Fruit fly (Drosophila melanogaster): ENCODE data around the gene CG18585.

The CG18585 gene

DNA sequence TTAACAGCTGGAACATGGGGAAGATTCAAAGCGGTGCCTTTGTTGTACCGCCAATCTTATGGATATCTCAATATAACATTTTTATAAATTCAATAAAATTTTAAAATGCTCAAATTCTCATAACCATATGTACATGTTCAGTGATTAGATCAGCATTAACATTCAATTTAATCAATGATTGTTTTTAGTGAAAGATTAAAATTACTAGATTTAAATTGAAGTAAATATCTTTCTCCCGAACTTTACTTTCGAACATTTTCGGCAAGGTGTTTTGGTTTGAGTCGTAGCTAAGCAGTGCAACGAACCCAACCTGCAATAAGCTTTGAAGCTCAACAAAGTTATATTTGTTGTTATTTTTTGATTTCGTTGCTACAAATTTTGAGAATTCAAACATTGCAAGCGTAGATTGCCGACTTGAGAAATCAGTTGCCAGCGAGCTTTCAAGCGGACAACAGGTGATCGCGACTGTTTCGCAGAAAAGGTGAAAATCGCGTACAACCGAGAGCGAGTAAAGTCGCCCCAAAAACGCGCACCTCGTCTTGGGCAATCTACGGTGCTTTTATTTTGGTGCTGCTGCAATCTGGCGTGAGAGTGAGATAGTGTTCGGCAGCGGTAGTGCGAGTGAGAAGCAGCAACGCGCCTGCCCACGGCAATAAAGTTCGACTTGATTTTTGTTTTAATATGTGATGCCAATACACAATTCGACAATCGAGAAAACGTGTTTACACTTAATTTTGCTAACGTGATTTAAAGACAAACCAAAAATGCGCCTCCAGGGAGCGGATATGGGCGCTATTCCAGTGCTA lies 11.7 kb upstream of the CG18585 start, which contains the start of gene Tep3 (continued):
- no peak for TF ChIP-seq abd-A (tag; optimal IDR thresholded peaks at IDR 0.05)
- TF ChIP-seq CG2202 (tag; optimal IDR thresholded peaks at IDR 0.05): no peak
- no peak for TF ChIP-seq Neu2 (GFP tag; optimal IDR thresholded peaks at IDR 0.05; ENCODE audit: borderline replicate concordance)
- no peak for TF ChIP-seq CG16863 (GFP tag; optimal IDR thresholded peaks at IDR 0.05)
- no peak for TF ChIP-seq CG18011 (GFP tag; optimal IDR thresholded peaks at IDR 0.05)
- TF ChIP-seq eve (GFP tag; optimal IDR thresholded peaks at IDR 0.05): no peak
- no peak for TF ChIP-seq CG4404 (GFP tag; IDR thresholded peaks at IDR 0.05)
- TF ChIP-seq lov (optimal IDR thresholded peaks at IDR 0.05): no peak
- no peak for TF ChIP-seq lov (GFP tag; IDR thresholded peaks at IDR 0.05)
- TF ChIP-seq HLH3B (GFP tag; IDR thresholded peaks at IDR 0.05): peak; percentile 19; the same call in 1 of the 2 replicates
- TF ChIP-seq CG2712 (tag; optimal IDR thresholded peaks at IDR 0.05): no peak
- no peak for TF ChIP-seq Stat92E (GFP tag; optimal IDR thresholded peaks at IDR 0.05)
- no peak for TF ChIP-seq Six4 (GFP tag; optimal IDR thresholded peaks at IDR 0.05)
- TF ChIP-seq HLH4C (GFP tag; IDR thresholded peaks at IDR 0.05; ENCODE audit: partially characterized antibody): no peak
- no peak for TF ChIP-seq CG6272 (GFP tag; IDR thresholded peaks at IDR 0.05)
- TF ChIP-seq Asciz (GFP tag; optimal IDR thresholded peaks at IDR 0.05): no peak
- TF ChIP-seq ato (GFP tag; IDR thresholded peaks at IDR 0.05; ENCODE audit: partially characterized antibody): no peak
- no peak for TF ChIP-seq CG14710 (tag; optimal IDR thresholded peaks at IDR 0.05)
- TF ChIP-seq ERR (GFP tag; optimal IDR thresholded peaks at IDR 0.05): peak; percentile 33
- no peak for TF ChIP-seq cas (GFP tag; IDR thresholded peaks at IDR 0.05)
- peak; percentile 50 for TF ChIP-seq oc (tag; optimal IDR thresholded peaks at IDR 0.05)
- peak; percentile 41 for TF ChIP-seq bcd (GFP tag; optimal IDR thresholded peaks at IDR 0.05)
- TF ChIP-seq onecut (GFP tag; IDR thresholded peaks at IDR 0.05): no peak
- TF ChIP-seq CG8089 (GFP tag; optimal IDR thresholded peaks at IDR 0.05): no peak
- 0 out of 3 replicates have a peak, but pooled peaks have one; percentile 9 for TF ChIP-seq so (GFP tag; IDR thresholded peaks at IDR 0.05)
- TF ChIP-seq jing (GFP tag; optimal IDR thresholded peaks at IDR 0.05): no peak
- TF ChIP-seq CG13287 (GFP tag; IDR thresholded peaks at IDR 0.05; ENCODE audit: partially characterized antibody): peak; percentile 31; the same call in 1 of the 2 replicates
- TF ChIP-seq sd (tag; optimal IDR thresholded peaks at IDR 0.05): peak; percentile 31
- no peak; the same call in 2 of the 3 replicates for TF ChIP-seq CG11695 (GFP tag; IDR thresholded peaks at IDR 0.05)
- no peak for TF ChIP-seq nom (GFP tag; optimal IDR thresholded peaks at IDR 0.05)
- no peak for TF ChIP-seq Doc2 (GFP tag; IDR thresholded peaks at IDR 0.05)
- no peak for TF ChIP-seq CG16779 (GFP tag; IDR thresholded peaks at IDR 0.05)
- TF ChIP-seq CG6683 (GFP tag; optimal IDR thresholded peaks at IDR 0.05): no peak
- TF ChIP-seq btn (GFP tag; optimal IDR thresholded peaks at IDR 0.05): no peak
- peak; percentile 99 for TF ChIP-seq CG8359 (GFP tag; optimal IDR thresholded peaks at IDR 0.05; ENCODE audit: borderline replicate concordance)
- no peak for TF ChIP-seq CG7928 (GFP tag; optimal IDR thresholded peaks at IDR 0.05)
- no peak for TF ChIP-seq CG14965 (GFP tag; optimal IDR thresholded peaks at IDR 0.05; ENCODE audit: borderline replicate concordance)
- TF ChIP-seq ham (GFP tag; IDR thresholded peaks at IDR 0.05): no peak
- TF ChIP-seq cwo (GFP tag; optimal IDR thresholded peaks at IDR 0.05): no peak
- peak; percentile 61 for TF ChIP-seq CTCF (GFP tag; optimal IDR thresholded peaks at IDR 0.05)
- no peak for TF ChIP-seq mld (GFP tag; IDR thresholded peaks at IDR 0.05; ENCODE audit: partially characterized antibody)
- TF ChIP-seq Hr51 (GFP tag; optimal IDR thresholded peaks at IDR 0.05): no peak
- peak; percentile 57 for TF ChIP-seq CG13894 (tag; optimal IDR thresholded peaks at IDR 0.05)
- TF ChIP-seq CkIIα-i1 (GFP tag; IDR thresholded peaks at IDR 0.05): no peak
- peak; percentile 56 for TF ChIP-seq mam (GFP tag; optimal IDR thresholded peaks at IDR 0.05)
- TF ChIP-seq kah (GFP tag; optimal IDR thresholded peaks at IDR 0.05): no peak
- no peak for TF ChIP-seq pum (GFP tag; optimal IDR thresholded peaks at IDR 0.05)
- no peak for TF ChIP-seq CG17186 (GFP tag; optimal IDR thresholded peaks at IDR 0.05)
- peak; percentile 59; the same call in 2 of the 3 replicates for TF ChIP-seq Dbx (GFP tag; IDR thresholded peaks at IDR 0.05)

All from whole organism, embryonic.